Worm (Caenorhabditis elegans): Measurements from ENCODE around the gene F29A7.8.

DNA sequence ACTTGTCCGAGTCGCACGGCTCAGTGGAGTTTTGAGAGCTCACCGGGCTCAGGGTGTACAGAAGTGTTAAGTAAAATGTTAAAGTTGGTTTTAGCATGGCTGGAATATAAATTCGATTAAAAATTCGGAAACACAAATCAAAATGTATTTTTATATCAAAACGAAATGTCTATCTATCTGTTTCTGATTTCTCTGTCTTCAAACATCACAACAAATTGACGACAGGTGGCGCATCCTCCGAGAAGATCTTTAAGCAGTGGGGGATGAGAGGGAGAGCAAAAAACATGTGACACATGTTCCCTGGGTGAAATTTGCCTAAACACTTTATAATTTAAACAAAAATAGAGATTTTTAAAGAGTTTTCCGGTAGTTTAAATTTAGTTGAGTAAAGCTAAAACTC lies 11.2 kb upstream of the F29A7.8 start, which contains the start of gene F08D12.7:
- TF ChIP-seq fax-1 (tag; optimal IDR thresholded peaks at IDR 0.05) (no peak), pqm-1 (tag; optimal IDR thresholded peaks at IDR 0.05) (no peak), ceh-48 (tag; optimal IDR thresholded peaks at IDR 0.05) (no peak), C38D4.7 (GFP tag; optimal IDR thresholded peaks at IDR 0.05) (no peak), rnt-1 (tag; optimal IDR thresholded peaks at IDR 0.05) (no peak), K09A11.1 (tag; optimal IDR thresholded peaks at IDR 0.05; ENCODE audit: insufficient read depth) (no peak), hlh-13 (GFP tag; optimal IDR thresholded peaks at IDR 0.05) (no peak)
